Fruit fly (Drosophila melanogaster): ENCODE measurements around the gene CG31998.

Gene CG31998

dm6 chr4:226751-227150, 21.0 kb upstream of the CG31998 start:
- TF ChIP-seq toe (GFP tag; optimal IDR thresholded peaks at IDR 0.05) (no peak), CG11617 (GFP tag; optimal IDR thresholded peaks at IDR 0.05) (no peak), ovo (GFP tag; optimal IDR thresholded peaks at IDR 0.05) (no peak), bab1 (GFP tag; optimal IDR thresholded peaks at IDR 0.05) (no peak), Hr96 (GFP tag; optimal IDR thresholded peaks at IDR 0.05) (no peak)

dm6 chr4:225824-226223, 20.1 kb upstream of the CG31998 start:
- TF ChIP-seq CG5204 (GFP tag; optimal IDR thresholded peaks at IDR 0.05) (peak; percentile 14), toe (GFP tag; optimal IDR thresholded peaks at IDR 0.05) (no peak), pad (GFP tag; optimal IDR thresholded peaks at IDR 0.05) (no peak), tj (GFP tag; optimal IDR thresholded peaks at IDR 0.05) (no peak), CG7101 (tag; optimal IDR thresholded peaks at IDR 0.05) (no peak), Clk (GFP tag; optimal IDR thresholded peaks at IDR 0.05) (no peak), kay (GFP tag; ENCODE audit: borderline replicate concordance) (peak; percentile 86), ovo (GFP tag; optimal IDR thresholded peaks at IDR 0.05) (no peak), cic (GFP tag; optimal IDR thresholded peaks at IDR 0.05) (peak; percentile 51), Crg-1 (GFP tag; optimal IDR thresholded peaks at IDR 0.05) (no peak), cnc (optimal IDR thresholded peaks at IDR 0.05) (no peak), CG12768 (GFP tag; optimal IDR thresholded peaks at IDR 0.05) (no peak), CG7045 (GFP tag; optimal IDR thresholded peaks at IDR 0.05) (no peak), CG11617 (GFP tag; optimal IDR thresholded peaks at IDR 0.05) (no peak), CG14711 (tag; optimal IDR thresholded peaks at IDR 0.05) (no peak), Hr96 (GFP tag; optimal IDR thresholded peaks at IDR 0.05) (no peak), bab1 (GFP tag; optimal IDR thresholded peaks at IDR 0.05) (no peak), CG1620 (GFP tag; optimal IDR thresholded peaks at IDR 0.05) (no peak), CG33017 (tag; optimal IDR thresholded peaks at IDR 0.05) (no peak), Mnt (GFP tag; optimal IDR thresholded peaks at IDR 0.05) (no peak)

- TF ChIP-seq cic (GFP tag; optimal IDR thresholded peaks at IDR 0.05) (no peak), CG14711 (tag; optimal IDR thresholded peaks at IDR 0.05) (no peak), CG1620 (GFP tag; optimal IDR thresholded peaks at IDR 0.05) (peak; percentile 33), bab1 (GFP tag; optimal IDR thresholded peaks at IDR 0.05) (peak; percentile 3), CG5204 (GFP tag; optimal IDR thresholded peaks at IDR 0.05) (no peak), tj (GFP tag; optimal IDR thresholded peaks at IDR 0.05) (no peak), kay (GFP tag; ENCODE audit: borderline replicate concordance) (peak; percentile 75), cnc (optimal IDR thresholded peaks at IDR 0.05) (no peak)
Observed at dm6 chr4:210011-210649, 4.4 kb upstream of the CG31998 start, which contains the start of gene Crk. Gene Crk (plus strand): TSS chr4:210224.

dm6 chr4:193386-194334, 12.1 kb downstream of the CG31998 start, which contains the start of gene Abcd1:
Gene Abcd1 (minus strand): TSS chr4:193829.
- TF ChIP-seq Mnt (GFP tag; optimal IDR thresholded peaks at IDR 0.05), result no peak
- TF ChIP-seq kay (GFP tag; ENCODE audit: borderline replicate concordance), result peak; percentile 90
- no peak for TF ChIP-seq CG11617 (GFP tag; optimal IDR thresholded peaks at IDR 0.05)
- no peak for TF ChIP-seq CG7045 (GFP tag; optimal IDR thresholded peaks at IDR 0.05)

dm6 chr4:192540-192939, 13.2 kb downstream of the CG31998 start:
- TF ChIP-seq CG14711 (tag; optimal IDR thresholded peaks at IDR 0.05) (no peak), CG7045 (GFP tag; optimal IDR thresholded peaks at IDR 0.05) (no peak), bab1 (GFP tag; optimal IDR thresholded peaks at IDR 0.05) (no peak), tj (GFP tag; optimal IDR thresholded peaks at IDR 0.05) (no peak), cic (GFP tag; optimal IDR thresholded peaks at IDR 0.05) (no peak), CG33017 (tag; optimal IDR thresholded peaks at IDR 0.05) (no peak), kay (GFP tag; ENCODE audit: borderline replicate concordance) (no peak), CG7101 (tag; optimal IDR thresholded peaks at IDR 0.05) (no peak), Crg-1 (GFP tag; optimal IDR thresholded peaks at IDR 0.05) (no peak), CG5204 (GFP tag; optimal IDR thresholded peaks at IDR 0.05) (no peak), CG12768 (GFP tag; optimal IDR thresholded peaks at IDR 0.05) (no peak), CG1620 (GFP tag; optimal IDR thresholded peaks at IDR 0.05) (no peak), CG11617 (GFP tag; optimal IDR thresholded peaks at IDR 0.05) (no peak), Mnt (GFP tag; optimal IDR thresholded peaks at IDR 0.05) (no peak), cnc (optimal IDR thresholded peaks at IDR 0.05) (no peak), pad (GFP tag; optimal IDR thresholded peaks at IDR 0.05) (no peak), Clk (GFP tag; optimal IDR thresholded peaks at IDR 0.05) (no peak), ovo (GFP tag; optimal IDR thresholded peaks at IDR 0.05) (no peak), toe (GFP tag; optimal IDR thresholded peaks at IDR 0.05) (no peak)

- TF ChIP-seq CG5204 (GFP tag; optimal IDR thresholded peaks at IDR 0.05) (no peak), kay (GFP tag; ENCODE audit: borderline replicate concordance) (peak; percentile 50)
Observed at dm6 chr4:183681-184080, 22.1 kb downstream of the CG31998 start.
